Worm (Caenorhabditis elegans) whole organism, late embryonic: ENCODE data around the gene fln-1.

Experiments
- Y22D7AL.16 ChIP-seq: sonication (generic microtip); optimal IDR thresholded peaks from 2 replicates; lab custom pipeline; 2016; ENCODE audit warnings: missing genetic modification characterization, missing compliant biosample characterization
- ceh-30 ChIP-seq: fragments of 150-350 bp; optimal IDR thresholded peaks from 2 replicates; lab custom pipeline; 2014; ENCODE audit warnings: missing biosample characterization, missing genetic modification characterization
- ceh-9 ChIP-seq: sonication (generic microtip); optimal IDR thresholded peaks from 2 replicates; lab custom pipeline; 2016; ENCODE audit warnings: mild to moderate bottlenecking, missing genetic modification characterization, inconsistent platforms, missing compliant biosample characterization
- fkh-10 ChIP-seq: fragments of 150-350 bp; optimal IDR thresholded peaks from 2 replicates; lab custom pipeline; 2014; ENCODE audit warnings: missing biosample characterization, missing genetic modification reagents, missing genetic modification characterization
- rnt-1 ChIP-seq: sonication (generic microtip); optimal IDR thresholded peaks from 2 replicates; lab custom pipeline; 2016; ENCODE audit warnings: missing genetic modification characterization, missing compliant biosample characterization
- syd-9 ChIP-seq: sonication (generic microtip); optimal IDR thresholded peaks from 2 replicates; lab custom pipeline; 2016; ENCODE audit warnings: mild to moderate bottlenecking, missing genetic modification characterization, moderate library complexity, missing compliant biosample characterization
- unc-55 ChIP-seq: sonication (generic microtip); optimal IDR thresholded peaks from 2 replicates; lab custom pipeline; 2017; ENCODE audit warnings: missing biosample characterization, missing genetic modification reagents, missing genetic modification characterization

DNA sequence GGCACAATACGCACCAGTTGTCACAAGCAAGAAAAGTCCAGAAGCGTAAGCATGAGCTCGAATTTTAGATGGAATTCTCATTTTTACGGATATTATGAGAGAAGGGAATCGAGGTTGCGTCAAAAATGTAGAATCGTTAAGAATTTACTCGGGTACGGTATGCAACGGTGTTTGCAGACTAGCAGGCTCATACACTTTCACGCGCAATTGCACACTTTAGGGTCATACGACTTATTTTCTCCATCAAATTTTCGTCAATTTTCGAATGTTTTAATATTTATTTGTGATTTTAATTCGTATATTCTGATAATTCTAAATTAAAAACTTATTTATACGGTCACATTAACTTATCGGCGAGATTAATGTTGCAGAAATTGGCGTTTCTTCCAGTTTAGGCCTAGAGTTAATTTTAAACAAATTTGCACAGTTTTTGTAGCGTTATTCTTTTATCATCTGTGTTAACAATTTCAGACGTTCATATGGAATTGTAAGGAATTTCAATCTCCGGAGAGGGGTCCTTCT is 17.7 kb upstream of the fln-1 start, which contains the start of the genes T07A9.15 and nog-1:
- no peak for TF ChIP-seq syd-9 (tag; lab: Kevin White, UChicago)
- no peak for TF ChIP-seq unc-55
- no peak for TF ChIP-seq ceh-30
- no peak for TF ChIP-seq rnt-1 (tag; lab: Kevin White, UChicago)
- no peak for TF ChIP-seq fkh-10 (GFP tag; lab: Kevin White, UChicago)
- no peak for TF ChIP-seq ceh-9 (tag; lab: Kevin White, UChicago)
- no peak for TF ChIP-seq Y22D7AL.16 (tag; lab: Kevin White, UChicago)
